Worm (Caenorhabditis elegans): ENCODE data around the gene egg-3.
A peak's percentile ranks its signal among the peaks of the same experiment; 100 is the strongest.

egg-3 gene

DNA sequence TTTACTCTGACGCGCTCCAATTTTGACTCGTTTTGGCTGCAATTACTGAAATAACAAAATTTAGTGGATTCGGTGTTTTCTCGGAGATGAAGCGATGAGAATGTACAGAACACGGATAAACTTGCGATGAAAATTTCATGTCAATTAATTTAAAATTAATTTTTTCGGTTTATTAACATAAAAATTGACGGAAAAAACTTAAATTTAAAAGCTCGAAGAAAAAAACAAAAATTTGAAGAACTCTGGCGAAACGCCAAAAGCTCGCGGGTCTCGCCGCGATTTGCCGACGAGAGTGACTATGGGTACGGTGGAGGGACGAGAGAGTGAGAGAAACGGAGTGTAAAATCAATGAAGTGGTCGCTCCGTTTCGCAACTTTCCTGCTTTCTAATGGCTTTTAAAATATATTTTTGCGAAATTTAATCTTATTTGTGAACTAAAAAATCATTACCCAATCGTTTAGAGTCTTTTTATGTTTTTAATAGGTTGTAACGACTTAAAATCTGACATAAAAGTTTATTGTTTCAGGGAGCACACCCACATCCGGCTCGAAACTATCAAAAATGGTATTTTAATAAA, 15.5 kb downstream of the egg-3 start, which contains the start of the genes gmps-1 and cap-2:
Gene gmps-1 (minus strand): TSS at position 51 of the 577 bp plus-strand sequence.
Gene cap-2 (plus strand): TSS at position 527 of the 577 bp plus-strand sequence.
- TF ChIP-seq elt-3 (tag; optimal IDR thresholded peaks at IDR 0.05) (no peak), mls-2 (tag; optimal IDR thresholded peaks at IDR 0.05) (peak; percentile 51), pha-4 (tag; optimal IDR thresholded peaks at IDR 0.05) (peak; percentile 82), ztf-11 (tag; optimal IDR thresholded peaks at IDR 0.05) (no peak), unc-120 (tag; optimal IDR thresholded peaks at IDR 0.05; ENCODE audit: poor library complexity, severe bottlenecking) (peak; percentile 22), sptf-1 (tag; optimal IDR thresholded peaks at IDR 0.05) (peak; percentile 75), drap-1 (GFP tag; optimal IDR thresholded peaks at IDR 0.05) (peak; percentile 31), lin-13 (tag; optimal IDR thresholded peaks at IDR 0.05) (peak; percentile 84), lsy-2 (tag; optimal IDR thresholded peaks at IDR 0.05) (peak; percentile 100), mab-5 (tag; optimal IDR thresholded peaks at IDR 0.05) (no peak), flh-1 (GFP tag; optimal IDR thresholded peaks at IDR 0.05) (no peak), elt-1 (tag; optimal IDR thresholded peaks at IDR 0.05; ENCODE audit: borderline replicate concordance, insufficient read depth) (no peak), nhr-12 (tag; optimal IDR thresholded peaks at IDR 0.05) (no peak), M03D4.4 (tag; optimal IDR thresholded peaks at IDR 0.05) (peak; percentile 28), nhr-237 (tag; optimal IDR thresholded peaks at IDR 0.05) (peak; percentile 86), nhr-76 (tag; optimal IDR thresholded peaks at IDR 0.05) (no peak), ceh-43 (GFP tag; optimal IDR thresholded peaks at IDR 0.05) (peak; percentile 15), ceh-83 (GFP tag; optimal IDR thresholded peaks at IDR 0.05) (no peak), ceh-39 (tag; optimal IDR thresholded peaks at IDR 0.05) (peak; percentile 72), zip-8 (tag; optimal IDR thresholded peaks at IDR 0.05) (no peak), mep-1 (tag; optimal IDR thresholded peaks at IDR 0.05) (peak; percentile 92), nhr-28 (tag; optimal IDR thresholded peaks at IDR 0.05) (no peak), bed-3 (GFP tag; optimal IDR thresholded peaks at IDR 0.05) (no peak), sem-2 (GFP tag; optimal IDR thresholded peaks at IDR 0.05) (no peak), unc-39 (tag; optimal IDR thresholded peaks at IDR 0.05) (no peak), snpc-4 (tag; optimal IDR thresholded peaks at IDR 0.05) (no peak), ces-1 (GFP tag; optimal IDR thresholded peaks at IDR 0.05) (peak; percentile 68), ham-2 (GFP tag; optimal IDR thresholded peaks at IDR 0.05) (no peak), nhr-2 (tag; optimal IDR thresholded peaks at IDR 0.05) (peak; percentile 37), unc-62 (GFP tag; optimal IDR thresholded peaks at IDR 0.05) (peak; percentile 22), tbx-8 (GFP tag; optimal IDR thresholded peaks at IDR 0.05) (no peak), cnd-1 (tag; optimal IDR thresholded peaks at IDR 0.05) (no peak), hlh-1 (tag; optimal IDR thresholded peaks at IDR 0.05) (peak; percentile 53), blmp-1 (tag; optimal IDR thresholded peaks at IDR 0.05) (no peak)

- TF ChIP-seq flh-1 (GFP tag; optimal IDR thresholded peaks at IDR 0.05) (no peak), lsy-2 (tag; optimal IDR thresholded peaks at IDR 0.05) (no peak), unc-120 (tag; optimal IDR thresholded peaks at IDR 0.05; ENCODE audit: poor library complexity, severe bottlenecking) (peak; percentile 43), nhr-12 (tag; optimal IDR thresholded peaks at IDR 0.05) (no peak), nhr-28 (tag; optimal IDR thresholded peaks at IDR 0.05) (no peak), ceh-83 (GFP tag; optimal IDR thresholded peaks at IDR 0.05) (no peak), unc-62 (GFP tag; optimal IDR thresholded peaks at IDR 0.05) (peak; percentile 13), mep-1 (tag; optimal IDR thresholded peaks at IDR 0.05) (no peak)
These were observed 17.0 kb downstream of the egg-3 start for ce11 chrII:10867219-10867618.

ce11 chrII:10862749-10863656, 21.2 kb downstream of the egg-3 start:
- TF ChIP-seq hlh-1 (tag; optimal IDR thresholded peaks at IDR 0.05) (peak; percentile 1), elt-1 (tag; optimal IDR thresholded peaks at IDR 0.05; ENCODE audit: borderline replicate concordance, insufficient read depth) (no peak), cnd-1 (tag; optimal IDR thresholded peaks at IDR 0.05) (no peak)
